Fruit fly (Drosophila melanogaster) ovary, adult (tissue): ENCODE measurements around the gene kay.

Experiments
- CG17801 ChIP-seq: fragments of 200-800 bp; optimal IDR thresholded peaks from 2 replicates; lab custom pipeline; 2019; ENCODE audit warnings: missing biosample characterization, mild to moderate bottlenecking, missing genetic modification characterization, moderate library complexity; ENCODE audit not compliant: partially characterized antibody

kay gene

DNA sequence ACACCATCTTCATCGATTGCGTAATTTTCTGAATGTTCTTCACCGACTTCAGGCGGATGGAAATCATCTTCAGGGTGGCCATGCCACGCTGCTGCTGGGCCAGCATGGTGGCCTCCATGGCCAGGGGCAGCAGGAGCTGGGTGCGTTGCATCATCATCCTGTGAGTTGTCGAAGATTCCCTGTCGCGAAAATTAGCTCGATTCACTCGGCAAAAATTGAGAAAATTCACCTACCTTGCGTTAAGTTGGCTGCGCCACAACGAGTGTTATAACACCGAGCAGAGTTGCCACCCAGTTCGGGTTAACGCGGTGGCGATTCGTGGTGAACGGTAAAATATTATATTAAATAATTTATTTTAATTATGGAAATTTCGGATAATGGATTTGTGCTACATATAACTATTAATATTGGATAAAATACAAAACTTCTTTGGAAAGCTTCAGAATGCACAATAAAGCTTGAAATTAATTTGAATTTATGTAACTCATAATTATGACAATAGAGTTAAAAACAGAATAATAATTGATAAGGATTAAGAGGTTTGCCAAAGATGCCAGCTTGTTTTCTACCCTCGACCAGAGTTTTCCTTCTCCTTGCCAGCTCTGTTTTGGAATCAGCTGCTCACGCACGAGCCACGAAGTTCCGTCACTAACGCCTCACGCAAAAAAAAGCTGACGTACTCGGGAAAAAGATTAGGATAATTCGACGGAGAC is 17.0 kb upstream of the kay start, which contains the start of the genes ATPsyngamma and yata:
ATPsyngamma (minus strand) TSS at position 573 of the 713 bp plus-strand sequence.
yata (plus strand) TSS at position 629 of the 713 bp plus-strand sequence.
- TF ChIP-seq CG17801, result peak; percentile 5

DNA sequence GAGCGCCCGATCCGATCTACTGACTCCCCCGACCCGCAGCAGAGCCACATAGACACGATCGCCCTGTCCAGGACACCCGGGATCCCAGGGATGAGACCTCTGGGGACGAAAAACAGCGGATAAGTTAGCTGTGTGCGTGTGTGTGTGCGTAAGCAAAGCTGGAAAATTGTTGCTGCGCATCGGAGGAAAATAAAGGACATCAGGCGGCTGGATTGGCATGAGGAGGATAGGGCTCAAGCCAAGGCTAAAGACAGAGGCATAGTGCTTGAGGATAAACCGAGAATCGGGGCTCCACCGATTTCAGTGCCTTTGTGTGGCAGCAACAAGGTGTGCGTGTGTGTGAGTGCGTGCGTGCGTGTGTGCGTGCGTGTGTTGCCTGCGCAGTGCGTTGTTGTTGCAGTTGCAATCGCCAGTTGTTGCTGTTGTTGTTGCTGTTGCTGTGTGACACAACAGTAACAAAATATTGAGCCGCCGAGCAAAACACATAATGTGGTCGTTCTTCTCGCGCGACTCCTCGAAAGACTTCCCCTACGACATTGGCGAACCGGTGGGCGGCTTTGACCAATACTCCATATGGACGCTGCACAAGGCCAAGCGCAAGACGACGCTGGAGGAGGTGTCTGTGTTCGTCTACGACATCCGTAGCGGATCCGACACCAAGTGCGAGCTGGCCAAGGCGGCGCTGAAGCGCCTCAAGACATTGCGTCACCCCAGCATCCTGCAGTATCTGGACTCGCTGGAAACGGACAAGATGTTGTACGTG is 16.3 kb upstream of the kay start:
- TF ChIP-seq CG17801, result no peak

dm6 chr3R:29755248-29755647 is 10.5 kb upstream of the kay start:
- TF ChIP-seq CG17801, result no peak

- no peak for TF ChIP-seq CG17801
Observed at dm6 chr3R:29756153-29756552, 9.6 kb upstream of the kay start.

dm6 chr3R:29757226-29757625 is 8.6 kb upstream of the kay start:
- no peak for TF ChIP-seq CG17801

dm6 chr3R:29757681-29758080 is 8.1 kb upstream of the kay start:
- TF ChIP-seq CG17801, result no peak

DNA sequence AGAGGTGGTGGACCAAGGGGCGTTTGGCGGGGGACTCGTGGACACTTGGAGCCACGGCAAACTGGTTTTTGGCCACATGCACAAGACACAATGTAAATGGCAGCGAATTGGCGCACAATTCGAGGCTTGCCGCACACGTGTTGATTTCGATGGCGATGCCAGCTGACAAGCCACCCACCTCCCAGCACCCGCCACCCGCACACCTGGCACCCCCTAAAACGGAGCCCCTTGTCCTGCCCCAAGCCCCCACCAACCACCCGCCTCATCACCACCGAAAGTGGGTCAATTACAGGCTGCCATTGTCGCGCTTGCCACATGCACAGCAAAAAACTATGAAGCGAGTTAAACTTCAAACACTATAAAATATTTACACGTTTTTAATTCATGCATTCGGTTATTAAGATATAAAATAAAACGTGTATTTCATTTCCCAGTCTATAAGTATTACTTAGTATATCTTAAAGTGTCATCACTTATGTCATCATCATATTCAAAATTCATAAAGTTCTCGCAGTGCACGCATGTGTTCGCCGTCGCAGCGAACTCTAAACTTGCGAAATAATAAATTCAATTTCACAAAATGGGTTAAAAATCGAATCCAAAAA is 7.6 kb upstream of the kay start:
- TF ChIP-seq CG17801, result no peak

- TF ChIP-seq CG17801, result no peak
Observed at dm6 chr3R:29758734-29759131, 7.1 kb upstream of the kay start.

DNA sequence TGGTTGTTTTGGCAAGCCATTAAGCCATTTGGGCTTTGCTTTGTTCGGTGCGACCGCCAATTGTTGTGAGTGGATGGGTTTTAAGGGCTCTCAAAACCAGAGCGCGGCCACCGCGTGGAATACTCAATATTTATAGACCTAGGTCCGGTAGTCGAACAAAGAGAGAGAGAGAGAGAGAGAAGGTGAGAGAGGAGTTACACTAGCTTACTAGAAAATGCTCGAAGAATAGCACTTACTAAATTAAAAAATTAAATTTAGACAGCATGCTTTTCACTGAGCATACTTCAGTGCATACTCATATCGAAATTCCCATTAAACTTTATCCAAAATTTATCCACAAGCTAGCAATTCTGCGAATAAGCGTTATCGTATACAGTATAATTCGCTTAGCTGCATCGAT is 5.8 kb upstream of the kay start:
- TF ChIP-seq CG17801, result no peak

DNA sequence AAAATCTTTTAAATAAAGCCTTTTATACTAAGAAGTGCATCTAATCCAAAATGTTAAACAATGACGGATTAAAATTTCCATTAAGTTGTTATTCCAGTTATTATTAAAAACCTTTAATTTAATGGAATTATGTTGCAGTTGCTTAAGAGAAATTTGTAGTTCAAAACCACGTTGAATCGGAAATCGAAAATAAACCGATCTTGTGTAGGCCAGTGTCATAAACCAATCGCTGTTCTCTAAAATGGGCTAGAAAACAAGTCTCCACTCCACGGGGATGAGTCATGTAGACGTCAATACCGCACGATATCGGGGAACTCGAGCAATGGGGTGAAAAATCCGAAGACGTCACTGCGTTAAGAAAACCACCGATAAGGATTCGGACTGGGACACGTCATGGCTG is 4.2 kb upstream of the kay start:
- TF ChIP-seq CG17801, result no peak

DNA sequence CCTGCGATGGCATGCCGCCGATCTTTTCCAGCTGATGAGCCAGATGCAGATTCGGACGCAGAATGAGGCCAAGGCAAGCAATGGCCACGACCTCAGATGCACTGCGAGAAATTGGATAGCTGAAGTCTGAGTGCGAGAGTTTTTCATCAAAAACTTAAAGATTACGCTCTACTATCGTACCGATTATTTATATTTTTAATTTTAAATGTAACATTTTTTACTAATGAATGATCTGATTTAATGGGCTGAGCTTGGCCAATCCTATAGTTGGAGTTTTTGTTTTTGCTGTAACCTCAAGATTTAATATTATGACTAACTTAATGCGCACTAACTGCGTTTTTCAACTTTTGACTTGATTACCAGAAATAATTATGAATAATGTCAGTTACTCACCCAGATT is 3.5 kb upstream of the kay start:
- no peak for TF ChIP-seq CG17801

DNA sequence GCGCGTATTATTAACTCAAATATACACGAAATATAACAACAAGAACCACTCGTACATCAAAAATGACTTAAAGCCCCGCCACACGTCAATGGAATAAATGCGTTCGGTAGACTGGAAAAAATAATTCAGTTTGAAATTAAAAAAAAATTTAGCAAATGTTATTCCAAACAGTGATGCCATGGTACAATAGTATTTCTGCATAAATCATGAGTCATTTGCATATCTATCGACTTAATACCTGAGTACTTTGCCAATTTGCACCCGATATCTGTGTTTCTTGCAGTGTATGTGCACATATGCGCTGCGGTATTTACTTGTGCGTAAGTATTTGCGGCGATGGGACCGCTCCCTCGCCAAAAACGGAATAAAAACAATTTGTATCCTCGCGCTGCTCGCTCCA is 2.6 kb upstream of the kay start:
- TF ChIP-seq CG17801, result peak; percentile 52

dm6 chr3R:29763804-29764203 is 2.0 kb upstream of the kay start:
- no peak for TF ChIP-seq CG17801

DNA sequence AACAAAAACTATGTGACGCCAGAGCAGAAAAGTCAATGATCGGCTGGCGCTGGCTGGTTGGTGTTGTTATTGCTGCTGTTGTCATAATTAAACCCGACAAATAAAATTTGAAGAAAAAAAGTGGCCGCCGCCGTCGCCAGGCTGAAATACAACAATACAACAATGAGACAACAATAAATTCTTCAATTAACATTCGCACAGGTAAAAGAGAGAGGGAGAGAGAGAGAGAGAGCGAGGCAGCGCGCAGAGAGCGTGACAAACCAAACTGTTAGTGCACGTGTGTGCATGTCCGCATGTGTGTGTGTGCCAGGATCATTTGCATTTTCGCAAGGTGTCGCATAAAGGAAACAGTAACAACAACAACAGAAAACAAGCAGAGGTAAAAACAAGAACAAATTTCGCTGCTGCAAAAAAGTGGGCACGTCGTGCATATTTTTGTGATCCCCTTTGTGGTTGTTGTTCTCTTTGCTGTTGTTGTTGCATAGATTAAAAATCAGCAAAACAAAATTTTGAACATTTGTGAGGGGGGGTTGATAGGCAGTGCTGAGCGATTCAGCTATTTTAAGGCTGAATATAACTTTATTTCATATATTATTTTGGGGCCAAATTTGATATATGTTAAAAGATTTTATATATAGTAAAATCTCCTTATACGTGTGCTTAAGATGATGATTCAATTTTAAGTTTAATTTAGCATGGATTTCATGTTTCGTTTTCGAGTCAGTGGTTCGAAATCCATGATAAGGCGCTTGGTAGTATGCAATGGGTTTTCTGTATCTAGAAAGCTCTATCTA is 1.3 kb upstream of the kay start:
- TF ChIP-seq CG17801, result no peak

dm6 chr3R:29767236-29767635 is 1.4 kb downstream of the kay start:
- TF ChIP-seq CG17801, result no peak

DNA sequence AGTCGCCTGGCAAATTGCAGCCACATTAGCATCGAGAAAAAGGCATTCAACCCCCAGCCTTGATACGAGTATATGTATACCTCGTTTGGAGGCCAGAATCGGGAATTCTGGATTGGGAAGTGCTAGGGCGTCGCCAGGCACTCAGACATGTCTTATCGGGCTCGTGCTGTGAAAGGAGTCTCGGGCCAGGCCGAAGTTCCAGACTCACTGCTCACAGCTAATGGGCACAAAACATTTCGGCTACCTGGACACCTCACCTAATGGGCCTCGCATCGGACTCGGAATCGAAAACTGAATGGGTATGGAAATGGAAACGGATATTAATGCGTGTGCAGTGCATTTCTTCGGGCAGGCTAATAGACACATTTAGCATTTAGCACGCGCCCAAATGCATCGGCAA is 5.1 kb downstream of the kay start:
- no peak for TF ChIP-seq CG17801

dm6 chr3R:29771645-29772089 is 5.9 kb downstream of the kay start:
- no peak for TF ChIP-seq CG17801
